Fruit fly (Drosophila melanogaster) ovary, adult (tissue): Measurements from ENCODE around the gene Mis12.

Experiments used
- CG17801 ChIP-seq: fragments of 200-800 bp; optimal IDR thresholded peaks from 2 replicates; lab custom pipeline; 2019; ENCODE audit warnings: missing biosample characterization, mild to moderate bottlenecking, missing genetic modification characterization, moderate library complexity; ENCODE audit not compliant: partially characterized antibody

Gene Mis12

dm6 chr3L:6968961-6969814 is at the start of gene Mis12, which contains the start of gene CG9953:
TSS of gene Mis12 (minus strand) at chr3L:6969048.
TSS of gene CG9953 (plus strand) at chr3L:6969658.
- peak; percentile 63 for TF ChIP-seq CG17801 (GFP tag; lab: Kevin White, UChicago)

dm6 chr3L:7013568-7014305 is 44.9 kb upstream of the Mis12 start:
- TF ChIP-seq CG17801 (GFP tag; lab: Kevin White, UChicago) = no peak

dm6 chr3L:7012271-7012670 is 43.4 kb upstream of the Mis12 start:
- no peak for TF ChIP-seq CG17801 (GFP tag; lab: Kevin White, UChicago)

- no peak for TF ChIP-seq CG17801 (GFP tag; lab: Kevin White, UChicago)
Measured at dm6 chr3L:7009886-7010285, 41.0 kb upstream of the Mis12 start.

- no peak for TF ChIP-seq CG17801 (GFP tag; lab: Kevin White, UChicago)
Measured at dm6 chr3L:7009411-7009810, 40.6 kb upstream of the Mis12 start.

dm6 chr3L:7008351-7008750 is 39.5 kb upstream of the Mis12 start:
- no peak for TF ChIP-seq CG17801 (GFP tag; lab: Kevin White, UChicago)

dm6 chr3L:7006421-7006820 is 37.6 kb upstream of the Mis12 start:
- TF ChIP-seq CG17801 (GFP tag; lab: Kevin White, UChicago) = no peak

- TF ChIP-seq CG17801 (GFP tag; lab: Kevin White, UChicago) = no peak
Measured at dm6 chr3L:7003132-7003531, 34.3 kb upstream of the Mis12 start.

- TF ChIP-seq CG17801 (GFP tag; lab: Kevin White, UChicago) = no peak
Measured at dm6 chr3L:7002355-7002754, 33.5 kb upstream of the Mis12 start.

dm6 chr3L:7001855-7002254 is 33.0 kb upstream of the Mis12 start:
- no peak for TF ChIP-seq CG17801 (GFP tag; lab: Kevin White, UChicago)

- no peak for TF ChIP-seq CG17801 (GFP tag; lab: Kevin White, UChicago)
Measured at dm6 chr3L:6999993-7000392, 31.1 kb upstream of the Mis12 start.

dm6 chr3L:6998692-6999091 is 29.8 kb upstream of the Mis12 start, which contains the start of gene Mp:
TSS of gene Mp (plus strand) at chr3L:6998843.
- no peak for TF ChIP-seq CG17801 (GFP tag; lab: Kevin White, UChicago)

- no peak for TF ChIP-seq CG17801 (GFP tag; lab: Kevin White, UChicago)
Measured at dm6 chr3L:6997410-6997809, 28.6 kb upstream of the Mis12 start.

- no peak for TF ChIP-seq CG17801 (GFP tag; lab: Kevin White, UChicago)
Measured at dm6 chr3L:6996907-6997306, 28.1 kb upstream of the Mis12 start.

- TF ChIP-seq CG17801 (GFP tag; lab: Kevin White, UChicago) = no peak
Measured at dm6 chr3L:6995364-6995749, 26.5 kb upstream of the Mis12 start.

dm6 chr3L:6993350-6993749 is 24.5 kb upstream of the Mis12 start:
- TF ChIP-seq CG17801 (GFP tag; lab: Kevin White, UChicago) = no peak
